Worm (Caenorhabditis elegans): Measurements from ENCODE around the gene ZK892.3.
"Not testable (repeated sequence)": the region's sequence is repeated elsewhere in the genome, so short reads cannot be mapped to it uniquely, and the experiment has no call there.

ZK892.3 gene

DNA sequence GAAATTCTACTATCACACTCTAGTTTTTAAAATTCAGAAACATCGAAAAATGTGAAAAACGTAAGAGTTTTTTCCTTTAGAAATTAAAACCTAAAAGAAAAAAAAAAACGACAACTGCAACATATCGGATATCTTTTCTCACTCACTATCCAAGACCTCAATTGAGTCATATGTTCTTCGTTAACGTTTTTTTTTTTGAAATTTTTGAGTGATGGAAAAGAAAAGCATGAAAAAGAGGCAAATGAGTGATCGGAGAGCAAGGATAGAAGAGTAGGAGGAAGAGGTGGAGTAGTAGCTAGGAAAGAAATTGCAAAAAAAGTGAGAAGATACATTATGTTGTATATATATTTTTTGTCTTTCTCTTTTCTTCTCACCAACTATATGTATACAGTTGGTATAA is 12.1 kb upstream of the ZK892.3 start:
- TF ChIP-seq ztf-29 (GFP tag; IDR thresholded peaks at IDR 0.05) (no peak), tab-1 (GFP tag; IDR thresholded peaks at IDR 0.05) (no peak), klf-2 (GFP tag; conservative IDR thresholded peaks at IDR 0.05) (no peak), flt-1 (GFP tag; IDR thresholded peaks at IDR 0.05) (no peak), cog-1 (tag; optimal IDR thresholded peaks at IDR 0.05) (no peak), med-1 (GFP tag; optimal IDR thresholded peaks at IDR 0.05; ENCODE audit: insufficient read depth) (no peak), T22C8.4 (GFP tag; IDR thresholded peaks at IDR 0.05) (no peak)

DNA sequence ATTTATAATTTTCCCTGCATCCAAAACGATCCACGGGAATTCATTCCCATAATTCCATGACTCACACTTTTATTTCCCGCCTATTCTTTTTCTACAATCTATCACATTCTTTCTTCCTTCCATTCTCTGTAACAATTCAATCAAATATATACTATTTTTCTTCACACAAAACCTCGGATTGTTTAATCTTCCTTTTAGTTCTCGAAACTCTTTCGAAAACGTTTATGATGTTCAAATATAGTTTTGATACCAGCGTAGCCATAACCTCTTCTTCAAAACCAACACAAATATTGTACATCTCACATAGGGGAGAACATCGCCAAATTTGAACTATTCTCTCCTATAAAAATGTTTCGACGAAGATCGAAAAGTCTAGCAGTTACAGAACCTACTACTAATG is 10.8 kb upstream of the ZK892.3 start, which contains the start of gene lec-3:
TSS of gene lec-3 (plus strand) at position 301 of the 400 bp plus-strand sequence.
- TF ChIP-seq ztf-23 (GFP tag; IDR thresholded peaks at IDR 0.05) (no peak), ztf-29 (GFP tag; IDR thresholded peaks at IDR 0.05) (no peak), tab-1 (GFP tag; IDR thresholded peaks at IDR 0.05) (no peak), med-1 (GFP tag; optimal IDR thresholded peaks at IDR 0.05; ENCODE audit: insufficient read depth) (no peak), flt-1 (GFP tag; IDR thresholded peaks at IDR 0.05) (no peak), ref-1 (GFP tag; conservative IDR thresholded peaks at IDR 0.05) (no peak), cog-1 (tag; optimal IDR thresholded peaks at IDR 0.05) (no peak)

DNA sequence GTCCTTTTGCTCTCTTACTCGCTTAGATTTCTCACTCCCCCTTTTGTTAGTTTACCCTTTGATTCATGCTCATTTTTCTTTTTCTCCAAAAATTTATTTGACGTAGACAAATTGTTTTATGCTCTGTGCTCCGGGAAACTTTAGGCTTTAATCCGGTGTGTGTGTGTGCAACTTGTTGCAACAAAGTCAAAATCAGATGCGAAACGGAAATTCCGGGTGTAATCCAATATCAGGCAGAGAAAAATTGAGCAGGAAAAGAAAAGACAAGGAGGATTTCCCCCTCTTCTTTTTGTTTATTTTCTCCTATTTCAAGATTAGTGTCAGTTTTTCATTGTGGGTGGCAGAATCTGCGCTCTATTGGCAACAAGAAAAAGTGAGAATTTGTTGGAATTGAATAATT is 9.2 kb upstream of the ZK892.3 start:
- TF ChIP-seq T22C8.4 (GFP tag; IDR thresholded peaks at IDR 0.05): no peak
- no peak for TF ChIP-seq cog-1 (tag; optimal IDR thresholded peaks at IDR 0.05)
- TF ChIP-seq ref-1 (GFP tag; conservative IDR thresholded peaks at IDR 0.05): no peak
- no peak for TF ChIP-seq flt-1 (GFP tag; IDR thresholded peaks at IDR 0.05)
- TF ChIP-seq klf-2 (GFP tag; conservative IDR thresholded peaks at IDR 0.05): no peak
- TF ChIP-seq med-1 (GFP tag; optimal IDR thresholded peaks at IDR 0.05; ENCODE audit: insufficient read depth): no peak
- TF ChIP-seq ztf-29 (GFP tag; IDR thresholded peaks at IDR 0.05): no peak
- TF ChIP-seq tab-1 (GFP tag; IDR thresholded peaks at IDR 0.05): no peak
- TF ChIP-seq ztf-23 (GFP tag; IDR thresholded peaks at IDR 0.05): no peak

DNA sequence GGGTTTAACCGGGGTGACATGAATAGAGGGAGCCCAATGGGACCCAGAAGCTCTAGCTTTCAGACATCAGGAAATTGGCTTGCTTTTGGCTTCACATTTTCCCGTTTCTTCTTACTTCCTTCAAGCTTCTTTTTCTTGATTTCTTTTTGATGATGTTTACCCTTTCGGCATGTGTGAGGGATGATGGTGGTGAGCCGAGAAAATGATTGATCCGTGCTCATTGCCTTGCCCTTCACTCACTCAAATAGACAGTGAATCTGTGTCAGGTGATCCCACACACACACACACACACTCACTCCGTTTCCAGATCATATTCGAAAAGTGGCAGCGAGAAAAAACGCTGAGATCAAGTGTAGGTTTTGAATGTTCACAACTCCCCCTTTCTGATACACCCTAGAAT is 7.0 kb upstream of the ZK892.3 start:
- TF ChIP-seq ztf-23 (GFP tag; IDR thresholded peaks at IDR 0.05): no peak

DNA sequence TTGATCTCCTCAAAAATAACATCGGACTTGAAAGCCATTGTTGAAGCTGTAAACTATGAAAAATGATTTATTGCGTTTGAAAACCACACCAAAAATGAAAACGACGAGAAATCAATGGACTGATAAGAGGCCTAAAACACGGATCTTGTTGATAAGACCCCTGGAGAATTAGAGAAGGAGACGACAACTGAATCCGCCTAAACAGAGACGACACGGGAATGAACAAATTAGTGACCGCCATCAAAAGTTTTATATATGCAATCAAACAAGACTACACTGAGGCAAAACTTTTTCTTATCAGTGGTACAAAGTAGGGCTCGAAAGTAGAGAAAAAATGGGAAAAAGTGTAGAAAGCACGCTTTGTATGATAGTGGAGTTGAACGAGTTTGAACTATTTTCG is 581 bp upstream of the ZK892.3 start, which contains the start of gene nlt-1:
TSS of gene nlt-1 (minus strand) at position 78 of the 400 bp plus-strand sequence.
- no peak for TF ChIP-seq cog-1 (tag; optimal IDR thresholded peaks at IDR 0.05)
- TF ChIP-seq klf-2 (GFP tag; conservative IDR thresholded peaks at IDR 0.05): no peak

DNA sequence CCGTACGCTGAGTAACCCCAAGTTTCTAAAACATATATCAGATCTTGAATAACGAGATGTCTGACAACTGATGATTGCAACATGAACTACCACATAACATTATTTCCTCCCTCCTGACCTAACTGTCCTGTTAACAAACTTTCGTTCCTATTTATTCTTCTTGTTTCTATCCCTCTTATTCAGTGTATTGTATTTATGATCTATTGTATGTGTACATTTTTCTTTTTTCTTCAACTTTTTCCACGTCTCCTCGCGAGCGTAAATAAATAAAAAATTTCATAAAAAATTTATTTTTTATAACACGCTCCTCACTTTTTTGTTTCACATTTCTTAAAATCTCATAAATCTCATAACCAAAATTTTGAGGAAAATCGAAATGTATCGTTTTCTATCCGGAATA is 4.6 kb downstream of the ZK892.3 start, which contains the start of gene ZK892.4:
TSS of gene ZK892.4 (plus strand) at position 301 of the 400 bp plus-strand sequence.
- TF ChIP-seq cog-1 (tag; optimal IDR thresholded peaks at IDR 0.05); T22C8.4 (GFP tag; IDR thresholded peaks at IDR 0.05); tab-1 (GFP tag; IDR thresholded peaks at IDR 0.05): not testable (repeated sequence)

DNA sequence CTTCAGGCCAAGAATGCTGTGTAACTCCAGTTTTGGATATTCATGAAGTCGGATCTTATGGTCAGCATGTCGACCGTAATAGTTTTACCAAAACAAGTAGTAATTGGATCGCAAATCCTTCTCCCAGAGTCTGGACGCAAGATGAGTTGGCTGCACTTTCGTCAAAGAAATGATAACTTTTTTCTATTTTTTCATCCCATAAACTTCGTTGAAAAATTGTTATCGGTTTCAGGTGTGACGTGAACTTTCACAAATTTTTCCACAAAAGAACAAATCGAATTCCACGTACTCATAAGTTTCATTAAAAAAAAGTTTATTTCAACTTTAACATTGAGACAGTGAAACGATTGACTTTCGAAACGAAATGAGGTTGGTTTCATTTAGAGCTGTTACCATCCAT is 6.3 kb downstream of the ZK892.3 start, which contains the start of gene ZK892.5:
TSS of gene ZK892.5 (plus strand) at position 301 of the 400 bp plus-strand sequence.
- TF ChIP-seq cog-1 (tag; optimal IDR thresholded peaks at IDR 0.05): no peak
- TF ChIP-seq klf-2 (GFP tag; conservative IDR thresholded peaks at IDR 0.05): no peak
- TF ChIP-seq ref-1 (GFP tag; conservative IDR thresholded peaks at IDR 0.05): no peak
- no peak for TF ChIP-seq flt-1 (GFP tag; IDR thresholded peaks at IDR 0.05)
- no peak for TF ChIP-seq med-1 (GFP tag; optimal IDR thresholded peaks at IDR 0.05; ENCODE audit: insufficient read depth)
- no peak for TF ChIP-seq T22C8.4 (GFP tag; IDR thresholded peaks at IDR 0.05)
- no peak for TF ChIP-seq ztf-29 (GFP tag; IDR thresholded peaks at IDR 0.05)
- no peak for TF ChIP-seq tab-1 (GFP tag; IDR thresholded peaks at IDR 0.05)
- no peak for TF ChIP-seq ztf-23 (GFP tag; IDR thresholded peaks at IDR 0.05)

DNA sequence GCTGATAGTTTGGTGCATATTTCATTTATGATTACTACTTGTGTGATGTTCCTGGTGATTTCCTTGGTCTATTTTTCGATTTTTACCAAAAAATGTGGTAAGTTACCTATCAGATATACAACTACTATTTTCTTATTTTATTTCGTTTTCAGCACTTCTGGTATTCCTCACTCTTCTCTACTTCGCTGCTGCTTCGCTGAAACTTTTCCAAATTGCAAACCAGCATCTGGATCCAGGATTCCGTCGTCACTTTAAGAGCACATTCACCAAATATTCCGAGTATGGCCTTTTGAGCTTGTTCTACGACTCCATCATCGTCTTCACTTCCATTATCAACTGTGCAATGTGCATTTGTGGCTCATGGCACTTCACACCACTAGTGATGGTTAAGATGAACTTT is 6.9 kb downstream of the ZK892.3 start:
- no peak for TF ChIP-seq ztf-23 (GFP tag; IDR thresholded peaks at IDR 0.05)
- TF ChIP-seq ztf-29 (GFP tag; IDR thresholded peaks at IDR 0.05): no peak
- TF ChIP-seq tab-1 (GFP tag; IDR thresholded peaks at IDR 0.05): no peak
- no peak for TF ChIP-seq med-1 (GFP tag; optimal IDR thresholded peaks at IDR 0.05; ENCODE audit: insufficient read depth)
- no peak for TF ChIP-seq flt-1 (GFP tag; IDR thresholded peaks at IDR 0.05)

DNA sequence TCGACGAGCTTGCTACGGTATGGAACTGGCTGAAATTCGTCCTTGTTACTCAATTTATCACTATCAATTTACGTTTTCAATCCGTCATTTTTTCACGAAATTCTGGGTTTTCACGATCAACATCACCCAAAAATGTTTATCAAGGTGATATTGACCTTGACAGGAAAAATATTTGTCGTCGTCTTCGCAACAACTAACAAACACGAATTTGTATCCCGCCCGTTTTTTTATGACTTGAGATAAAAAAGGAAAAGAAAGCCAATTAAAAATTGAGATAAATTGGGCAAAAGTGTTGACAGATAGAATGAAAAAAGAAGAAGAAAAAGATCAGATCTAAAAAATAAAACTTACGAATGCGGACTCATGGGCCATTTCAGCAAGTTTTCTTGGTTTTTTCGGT is 9.3 kb downstream of the ZK892.3 start:
- no peak for TF ChIP-seq med-1 (GFP tag; optimal IDR thresholded peaks at IDR 0.05; ENCODE audit: insufficient read depth)
- TF ChIP-seq ref-1 (GFP tag; conservative IDR thresholded peaks at IDR 0.05): no peak
- no peak for TF ChIP-seq klf-2 (GFP tag; conservative IDR thresholded peaks at IDR 0.05)
- TF ChIP-seq ztf-23 (GFP tag; IDR thresholded peaks at IDR 0.05): no peak

DNA sequence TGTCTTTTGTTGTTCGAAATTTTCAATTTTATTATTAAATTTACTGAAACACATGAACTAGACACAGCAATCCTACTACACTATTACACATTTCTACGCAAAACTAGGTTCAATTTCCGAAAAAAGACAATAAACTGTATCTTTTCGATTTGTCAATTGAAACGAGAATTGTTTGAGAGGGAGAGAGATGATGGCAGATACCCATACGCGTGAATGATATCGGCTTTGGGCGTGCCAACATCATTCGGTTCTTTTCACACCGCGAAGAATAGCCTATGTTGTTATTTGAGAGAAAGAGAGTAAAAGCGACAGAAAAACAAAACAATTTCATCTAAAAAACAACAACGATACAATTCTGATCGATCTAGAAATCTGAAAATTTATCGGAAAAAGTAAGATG is 10.1 kb downstream of the ZK892.3 start:
- TF ChIP-seq ref-1 (GFP tag; conservative IDR thresholded peaks at IDR 0.05) (no peak), klf-2 (GFP tag; conservative IDR thresholded peaks at IDR 0.05) (no peak), ztf-29 (GFP tag; IDR thresholded peaks at IDR 0.05) (no peak)

DNA sequence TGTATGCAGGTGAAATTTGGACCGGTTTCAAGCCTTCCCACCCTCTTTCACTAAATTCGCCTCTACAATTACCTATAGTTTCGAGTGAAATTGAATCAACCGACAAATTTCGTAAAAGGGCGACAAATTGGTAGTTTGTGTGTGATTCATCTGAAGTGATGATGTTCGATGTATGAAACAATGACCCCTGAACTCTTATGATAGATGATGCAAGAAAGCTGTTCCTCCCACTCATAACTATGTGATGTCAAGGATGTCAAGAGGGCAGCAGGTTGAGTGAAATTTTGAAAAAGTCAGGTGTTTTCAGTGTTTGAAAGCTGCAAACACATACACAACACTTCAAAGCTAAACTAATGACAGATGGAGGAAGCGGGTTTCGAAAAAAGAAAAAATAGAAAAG is 10.8 kb downstream of the ZK892.3 start:
- TF ChIP-seq T22C8.4 (GFP tag; IDR thresholded peaks at IDR 0.05) (no peak), ztf-29 (GFP tag; IDR thresholded peaks at IDR 0.05) (no peak)

DNA sequence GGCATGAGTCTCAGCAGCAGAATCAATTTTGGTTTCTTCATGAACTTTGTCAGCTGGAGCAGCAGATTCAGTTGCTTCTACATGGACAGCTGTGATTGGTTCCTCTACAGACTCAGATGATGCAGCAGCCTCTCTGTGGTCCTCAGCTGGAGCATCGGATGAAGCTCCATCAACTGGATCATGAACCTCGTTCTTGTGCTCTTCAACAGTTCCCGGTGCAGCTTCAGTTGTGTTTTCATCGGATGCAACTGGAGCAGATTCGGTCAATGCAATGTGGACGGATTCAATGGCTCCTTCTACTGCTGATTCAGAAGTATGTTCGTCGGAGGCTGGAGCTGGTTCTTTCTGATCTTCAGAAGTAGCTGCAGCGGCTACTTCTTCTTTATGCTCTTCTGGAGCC is 12.7 kb downstream of the ZK892.3 start:
- no peak for TF ChIP-seq flt-1 (GFP tag; IDR thresholded peaks at IDR 0.05)
- no peak for TF ChIP-seq med-1 (GFP tag; optimal IDR thresholded peaks at IDR 0.05; ENCODE audit: insufficient read depth)
- no peak for TF ChIP-seq klf-2 (GFP tag; conservative IDR thresholded peaks at IDR 0.05)
- no peak for TF ChIP-seq T22C8.4 (GFP tag; IDR thresholded peaks at IDR 0.05)

Data from whole organism, midembryonic.